Worm (Caenorhabditis elegans) whole organism, mixed stage, embryonic: Measurements from ENCODE around the gene daf-3.
A peak's percentile ranks its signal among the peaks of the same experiment; 100 is the strongest.

ENCODE experiments used
- M03D4.4 ChIP-seq: sonication (generic microtip); optimal IDR thresholded peaks from 2 replicates; lab custom pipeline; 2017; ENCODE audit warnings: mild to moderate bottlenecking, missing genetic modification characterization, missing compliant biosample characterization
- bed-3 ChIP-seq: fragments of 200-800 bp; sonication (Bioruptor generic); optimal IDR thresholded peaks from 3 replicates; lab custom pipeline; 2018; ENCODE audit warnings: mild to moderate bottlenecking, missing genetic modification characterization, moderate library complexity, missing compliant biosample characterization
- blmp-1 ChIP-seq: fragments of 150-350 bp; optimal IDR thresholded peaks from 2 replicates; lab custom pipeline; 2014; ENCODE audit warnings: missing biosample characterization, missing genetic modification characterization
- ceh-39 ChIP-seq: fragments of 150-350 bp; optimal IDR thresholded peaks from 2 replicates; lab custom pipeline; 2014; ENCODE audit warnings: missing biosample characterization, missing genetic modification characterization
- ceh-43 ChIP-seq: fragments of 200-800 bp; sonication (Bioruptor generic); optimal IDR thresholded peaks from 2 replicates; lab custom pipeline; 2018; ENCODE audit warnings: mild to moderate bottlenecking, missing genetic modification characterization, moderate library complexity, missing compliant biosample characterization
- ceh-83 ChIP-seq: fragments of 200-800 bp; sonication (Bioruptor generic); optimal IDR thresholded peaks from 2 replicates; lab custom pipeline; 2018; ENCODE audit warnings: mild to moderate bottlenecking, missing genetic modification characterization, missing compliant biosample characterization
- ces-1 ChIP-seq: fragments of 150-350 bp; optimal IDR thresholded peaks from 2 replicates; lab custom pipeline; 2014; ENCODE audit warnings: missing biosample characterization, missing genetic modification reagents, missing genetic modification characterization
- cnd-1 ChIP-seq: fragments of 200-800 bp; sonication (Bioruptor generic); optimal IDR thresholded peaks from 2 replicates; lab custom pipeline; 2018; ENCODE audit warnings: mild to moderate bottlenecking, missing genetic modification characterization, missing compliant biosample characterization
- drap-1 ChIP-seq: fragments of 200-800 bp; sonication (Bioruptor generic); optimal IDR thresholded peaks from 3 replicates; lab custom pipeline; 2018; ENCODE audit warnings: mild to moderate bottlenecking, missing genetic modification characterization, missing compliant biosample characterization
- elt-1 ChIP-seq: sonication (generic microtip); optimal IDR thresholded peaks from 2 replicates; lab custom pipeline; 2017; ENCODE audit warnings: missing genetic modification characterization, mild to moderate bottlenecking, missing compliant biosample characterization, antibody characterized with exemption, moderate library complexity, borderline replicate concordance; ENCODE audit not compliant: insufficient read depth
- elt-3 ChIP-seq: fragments of 150-350 bp; optimal IDR thresholded peaks from 2 replicates; lab custom pipeline; 2014; ENCODE audit warnings: missing biosample characterization, missing genetic modification characterization
- ham-2 ChIP-seq: fragments of 200-800 bp; sonication (Bioruptor generic); optimal IDR thresholded peaks from 2 replicates; lab custom pipeline; 2018; ENCODE audit warnings: mild to moderate bottlenecking, missing genetic modification characterization, missing compliant biosample characterization
- hlh-1 ChIP-seq: fragments of 150-350 bp; optimal IDR thresholded peaks from 2 replicates; lab custom pipeline; 2014; ENCODE audit warnings: missing biosample characterization, missing genetic modification reagents, missing genetic modification characterization
- lin-13 ChIP-seq: fragments of 150-350 bp; optimal IDR thresholded peaks from 2 replicates; lab custom pipeline; 2014; ENCODE audit warnings: missing biosample characterization, missing genetic modification characterization
- lin-32 ChIP-seq: fragments of 200-800 bp; sonication (Bioruptor generic); optimal IDR thresholded peaks from 2 replicates; lab custom pipeline; 2018; ENCODE audit warnings: mild to moderate bottlenecking, missing genetic modification characterization, missing compliant biosample characterization
- mab-5 ChIP-seq: fragments of 150-350 bp; optimal IDR thresholded peaks from 2 replicates; lab custom pipeline; 2014; ENCODE audit warnings: missing biosample characterization, missing genetic modification characterization
- mep-1 ChIP-seq: fragments of 150-350 bp; optimal IDR thresholded peaks from 2 replicates; lab custom pipeline; 2017; ENCODE audit warnings: missing biosample characterization, missing genetic modification reagents, missing genetic modification characterization, inconsistent platforms
- mls-2 ChIP-seq: sonication (generic microtip); optimal IDR thresholded peaks from 2 replicates; lab custom pipeline; 2016; ENCODE audit warnings: mild to moderate bottlenecking, missing genetic modification characterization, moderate library complexity, missing compliant biosample characterization
- nhr-12 ChIP-seq: fragments of 150-350 bp; optimal IDR thresholded peaks from 2 replicates; lab custom pipeline; 2014; ENCODE audit warnings: missing biosample characterization, missing genetic modification characterization
- nhr-2 ChIP-seq: fragments of 150-350 bp; optimal IDR thresholded peaks from 2 replicates; lab custom pipeline; 2014; ENCODE audit warnings: missing biosample characterization, missing genetic modification characterization
- nhr-237 ChIP-seq: fragments of 150-350 bp; optimal IDR thresholded peaks from 2 replicates; lab custom pipeline; 2014; ENCODE audit warnings: missing biosample characterization, missing genetic modification characterization
- nhr-28 ChIP-seq: fragments of 150-350 bp; optimal IDR thresholded peaks from 2 replicates; lab custom pipeline; 2014; ENCODE audit warnings: missing biosample characterization, missing genetic modification characterization
- nhr-76 ChIP-seq: sonication (generic microtip); optimal IDR thresholded peaks from 2 replicates; lab custom pipeline; 2017; ENCODE audit warnings: missing biosample characterization, missing genetic modification characterization
- pha-4 ChIP-seq: fragments of 150-350 bp; optimal IDR thresholded peaks from 2 replicates; lab custom pipeline; 2018; ENCODE audit warnings: missing biosample characterization, missing genetic modification reagents, missing genetic modification characterization
- sem-2 ChIP-seq: fragments of 200-800 bp; sonication (Bioruptor generic); optimal IDR thresholded peaks from 2 replicates; lab custom pipeline; 2018; ENCODE audit warnings: mild to moderate bottlenecking, missing genetic modification characterization, missing compliant biosample characterization
- snpc-4 ChIP-seq: fragments of 150-350 bp; optimal IDR thresholded peaks from 2 replicates; lab custom pipeline; 2014; ENCODE audit warnings: missing biosample characterization, missing genetic modification characterization
- sptf-1 ChIP-seq: sonication (generic microtip); optimal IDR thresholded peaks from 2 replicates; lab custom pipeline; 2017; ENCODE audit warnings: mild to moderate bottlenecking, missing genetic modification characterization, moderate library complexity, missing compliant biosample characterization
- tbx-8 ChIP-seq: fragments of 200-800 bp; sonication (Bioruptor generic); optimal IDR thresholded peaks from 2 replicates; lab custom pipeline; 2018; ENCODE audit warnings: mild to moderate bottlenecking, missing genetic modification characterization, moderate library complexity, missing compliant biosample characterization
- unc-120 ChIP-seq: sonication (generic microtip); optimal IDR thresholded peaks from 2 replicates; lab custom pipeline; 2017; ENCODE audit warnings: missing genetic modification characterization, missing compliant biosample characterization; ENCODE audit not compliant: poor library complexity, severe bottlenecking
- unc-39 ChIP-seq: fragments of 150-350 bp; optimal IDR thresholded peaks from 2 replicates; lab custom pipeline; 2014; ENCODE audit warnings: missing biosample characterization, missing genetic modification characterization
- unc-62 ChIP-seq: fragments of 150-350 bp; optimal IDR thresholded peaks from 2 replicates; lab custom pipeline; 2014; ENCODE audit warnings: missing biosample characterization, missing genetic modification reagents, missing genetic modification characterization

Gene daf-3

DNA sequence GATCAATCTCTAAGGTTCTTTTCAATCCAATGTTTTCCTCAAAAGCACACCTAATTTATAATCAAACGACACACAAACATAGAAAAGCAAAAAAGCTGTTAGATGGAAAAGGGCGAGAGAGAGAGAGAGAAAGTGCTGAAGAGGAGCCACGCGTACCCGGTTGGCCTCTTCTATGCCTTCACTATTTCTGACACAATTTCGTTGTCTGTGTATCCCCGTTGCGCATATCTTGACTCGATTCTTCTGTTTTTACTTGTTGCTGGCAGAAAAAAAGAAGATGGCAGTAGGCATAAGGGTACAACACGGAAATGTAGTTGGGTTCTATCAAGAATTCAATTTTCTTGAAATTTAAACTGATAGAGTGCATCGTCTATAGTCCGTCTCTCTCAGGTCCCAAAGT lies 2.2 kb upstream of the daf-3 start (continued):
- TF ChIP-seq sptf-1 (tag; lab: Kevin White, UChicago) = peak; percentile 53
- TF ChIP-seq ceh-43 = no peak
- no peak for TF ChIP-seq ceh-83 (GFP tag; lab: Kevin White, UChicago)
- TF ChIP-seq drap-1 (GFP tag; lab: Kevin White, UChicago) = peak; percentile 42
- no peak for TF ChIP-seq mab-5 (tag; lab: Kevin White, UChicago)
- TF ChIP-seq lin-13 = no peak
- no peak for TF ChIP-seq lin-32 (GFP tag; lab: Kevin White, UChicago)
- TF ChIP-seq pha-4 (tag; lab: Kevin White, UChicago) = peak; percentile 43
- TF ChIP-seq mep-1 (tag; lab: Kevin White, UChicago) = peak; percentile 24

ce11 chrX:825924-826323 lies 649 bp upstream of the daf-3 start:
- TF ChIP-seq pha-4 (tag; lab: Kevin White, UChicago) = no peak
- peak; percentile 24 for TF ChIP-seq hlh-1 (tag; lab: Kevin White, UChicago)
- no peak for TF ChIP-seq ceh-43
- peak; percentile 69 for TF ChIP-seq ceh-39 (tag; lab: Kevin White, UChicago)
- TF ChIP-seq mab-5 (tag; lab: Kevin White, UChicago) = no peak
- no peak for TF ChIP-seq unc-120 (tag; lab: Kevin White, UChicago)
- peak; percentile 78 for TF ChIP-seq ces-1 (GFP tag; lab: Kevin White, UChicago)
- no peak for TF ChIP-seq sptf-1 (tag; lab: Kevin White, UChicago)
- no peak for TF ChIP-seq nhr-2 (tag; lab: Kevin White, UChicago)
- TF ChIP-seq unc-62 (GFP tag; lab: Kevin White, UChicago) = peak; percentile 7
- no peak for TF ChIP-seq snpc-4 (tag; lab: Kevin White, UChicago)
- no peak for TF ChIP-seq blmp-1
- no peak for TF ChIP-seq unc-39 (tag; lab: Kevin White, UChicago)
- TF ChIP-seq lin-32 (GFP tag; lab: Kevin White, UChicago) = no peak
- no peak for TF ChIP-seq nhr-12 (tag; lab: Kevin White, UChicago)
- no peak for TF ChIP-seq tbx-8 (GFP tag; lab: Kevin White, UChicago)
- no peak for TF ChIP-seq nhr-28 (tag; lab: Kevin White, UChicago)

DNA sequence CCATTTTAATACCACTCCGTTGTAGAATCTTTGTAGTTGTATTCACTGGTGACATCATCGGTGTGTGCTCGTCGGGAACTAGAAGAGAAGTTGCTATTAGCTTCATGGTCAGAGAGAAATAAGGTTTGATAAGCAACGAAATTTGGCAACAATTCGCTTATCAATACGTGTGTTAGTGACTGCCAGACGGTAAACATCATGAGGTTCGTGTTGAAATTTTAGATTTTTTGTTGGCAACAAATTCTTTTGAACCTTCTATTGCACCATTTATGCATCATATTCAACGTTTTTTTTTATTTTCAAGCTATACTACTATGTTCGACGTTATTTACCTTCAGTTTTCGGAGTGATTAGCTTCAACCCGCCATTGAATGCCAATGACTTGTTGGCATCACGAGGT lies 1.5 kb downstream of the daf-3 start:
- TF ChIP-seq elt-3 (tag; lab: Kevin White, UChicago) = no peak
- no peak for TF ChIP-seq hlh-1 (tag; lab: Kevin White, UChicago)
- no peak for TF ChIP-seq tbx-8 (GFP tag; lab: Kevin White, UChicago)
- TF ChIP-seq nhr-76 (tag; lab: Kevin White, UChicago) = no peak
- TF ChIP-seq mls-2 (tag; lab: Kevin White, UChicago) = no peak
- no peak for TF ChIP-seq nhr-237 (tag; lab: Kevin White, UChicago)
- no peak for TF ChIP-seq lin-32 (GFP tag; lab: Kevin White, UChicago)
- no peak for TF ChIP-seq elt-1 (tag; lab: Kevin White, UChicago)
- no peak for TF ChIP-seq ceh-43
- TF ChIP-seq nhr-12 (tag; lab: Kevin White, UChicago) = no peak
- TF ChIP-seq cnd-1 (tag; lab: Kevin White, UChicago) = no peak
- TF ChIP-seq unc-39 (tag; lab: Kevin White, UChicago) = no peak
- TF ChIP-seq ceh-39 (tag; lab: Kevin White, UChicago) = no peak
- TF ChIP-seq blmp-1 = no peak
- no peak for TF ChIP-seq sem-2 (GFP tag; lab: Kevin White, UChicago)

ce11 chrX:817984-818383 lies 7.3 kb downstream of the daf-3 start:
- TF ChIP-seq nhr-12 (tag; lab: Kevin White, UChicago) (no peak), mls-2 (tag; lab: Kevin White, UChicago) (no peak), lin-32 (GFP tag; lab: Kevin White, UChicago) (no peak), mab-5 (tag; lab: Kevin White, UChicago) (no peak), nhr-28 (tag; lab: Kevin White, UChicago) (no peak), snpc-4 (tag; lab: Kevin White, UChicago) (no peak), elt-3 (tag; lab: Kevin White, UChicago) (no peak), mep-1 (tag; lab: Kevin White, UChicago) (no peak), M03D4.4 (no peak), ham-2 (no peak), bed-3 (GFP tag; lab: Kevin White, UChicago) (no peak), drap-1 (GFP tag; lab: Kevin White, UChicago) (no peak), tbx-8 (GFP tag; lab: Kevin White, UChicago) (no peak), unc-62 (GFP tag; lab: Kevin White, UChicago) (no peak), unc-120 (tag; lab: Kevin White, UChicago) (no peak), sem-2 (GFP tag; lab: Kevin White, UChicago) (no peak), nhr-2 (tag; lab: Kevin White, UChicago) (no peak)
